Worm (Caenorhabditis elegans): ENCODE measurements around the gene clec-117.

The clec-117 gene

DNA sequence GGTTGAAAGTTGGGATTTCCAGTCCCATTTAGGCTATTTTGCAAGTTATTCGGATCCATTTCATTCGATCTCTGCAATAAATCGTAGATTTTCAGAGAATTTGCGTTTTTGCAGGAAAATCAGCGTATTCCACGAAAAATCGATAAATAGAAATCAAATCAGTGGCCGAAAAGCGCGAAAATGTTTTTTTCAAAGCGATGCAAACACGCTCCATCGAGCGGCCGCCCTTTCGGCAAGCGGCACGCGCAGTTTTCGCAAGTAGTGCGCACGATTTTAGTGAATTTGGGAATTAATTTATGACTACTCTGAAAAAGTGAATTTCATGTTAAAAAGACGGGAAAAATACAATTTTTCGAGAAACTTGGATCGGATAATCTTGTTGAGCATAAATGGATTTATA lies 41.7 kb downstream of the clec-117 start (continued):
- TF ChIP-seq ztf-7 (tag; optimal IDR thresholded peaks at IDR 0.05) (peak; percentile 44), Y75B8A.6 (GFP tag; IDR thresholded peaks at IDR 0.05) (no peak), madf-9 (GFP tag; conservative IDR thresholded peaks at IDR 0.05) (peak; percentile 68; the same call in 1 of the 2 replicates), tag-97 (GFP tag; IDR thresholded peaks at IDR 0.05) (no peak), R02D3.7 (tag; optimal IDR thresholded peaks at IDR 0.05) (no peak), egl-27 (tag; optimal IDR thresholded peaks at IDR 0.05) (no peak), D1046.2 (GFP tag; IDR thresholded peaks at IDR 0.05) (no peak), Y48G9A.11 (GFP tag; IDR thresholded peaks at IDR 0.05) (peak; percentile 83), spr-1 (tag; optimal IDR thresholded peaks at IDR 0.05) (peak; percentile 91), nhr-28 (tag; optimal IDR thresholded peaks at IDR 0.05) (peak; percentile 92), arid-1 (GFP tag; conservative IDR thresholded peaks at IDR 0.05) (peak; percentile 96), sdz-12 (GFP tag; optimal IDR thresholded peaks at IDR 0.05) (peak; percentile 79), lin-39 (tag; optimal IDR thresholded peaks at IDR 0.05) (no peak), ceh-82 (tag; optimal IDR thresholded peaks at IDR 0.05) (no peak), ces-1 (GFP tag; optimal IDR thresholded peaks at IDR 0.05) (peak; percentile 90)

DNA sequence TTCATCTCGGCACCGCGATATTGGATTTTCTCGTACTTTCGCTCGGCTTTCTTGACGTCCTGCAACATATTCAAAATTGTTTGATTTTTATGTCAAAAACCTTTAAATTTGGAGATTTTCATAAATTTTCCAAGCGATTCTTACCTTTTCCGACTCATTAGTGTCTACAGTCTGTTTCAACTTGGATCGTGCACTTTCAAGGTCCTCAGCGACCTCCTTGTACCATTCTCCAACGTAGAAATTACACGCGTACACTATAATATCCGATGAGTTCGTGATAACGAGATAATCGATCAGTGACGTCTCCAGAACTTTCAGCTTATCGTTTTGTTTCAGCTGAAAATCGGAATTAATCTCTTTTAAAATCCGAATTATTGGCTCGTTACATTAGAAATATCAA lies 49.1 kb downstream of the clec-117 start:
- TF ChIP-seq mxl-3 (GFP tag; optimal IDR thresholded peaks at IDR 0.05) (no peak), unc-62 (GFP tag; optimal IDR thresholded peaks at IDR 0.05 in 1 of 2) (peak in 1 of 2 experiments; percentile 94), unc-62 (tag; optimal IDR thresholded peaks at IDR 0.05) (no peak)

Measured in whole organism, L4 larva.